Worm (Caenorhabditis elegans): ENCODE measurements around the gene F57G12.2.

- TF ChIP-seq mdl-1 (tag; optimal IDR thresholded peaks at IDR 0.05) (no peak), tbx-2 (tag; optimal IDR thresholded peaks at IDR 0.05) (no peak), elt-1 (tag; optimal IDR thresholded peaks at IDR 0.05) (no peak), snpc-4 (tag; optimal IDR thresholded peaks at IDR 0.05) (no peak), nhr-11 (tag; optimal IDR thresholded peaks at IDR 0.05) (no peak), ZK546.5 (tag; optimal IDR thresholded peaks at IDR 0.05) (no peak), lin-39 (tag; optimal IDR thresholded peaks at IDR 0.05) (no peak)
These were observed 20.8 kb upstream of the F57G12.2 start for ce11 chrX:12180681-12181080.

Measured in whole organism, L3 larva.